Fruit fly (Drosophila melanogaster) S2 (cell line): ENCODE measurements around the gene CG3323.

Experiments used
- CG8478 ChIP-seq: fragments of >200 bp; optimal IDR thresholded peaks from 2 replicates; lab custom pipeline; 2018
- CTCF ChIP-seq, 2 experiments: fragments of >200 bp; optimal IDR thresholded peaks; 2 replicates each; lab custom pipeline; 2018

DNA sequence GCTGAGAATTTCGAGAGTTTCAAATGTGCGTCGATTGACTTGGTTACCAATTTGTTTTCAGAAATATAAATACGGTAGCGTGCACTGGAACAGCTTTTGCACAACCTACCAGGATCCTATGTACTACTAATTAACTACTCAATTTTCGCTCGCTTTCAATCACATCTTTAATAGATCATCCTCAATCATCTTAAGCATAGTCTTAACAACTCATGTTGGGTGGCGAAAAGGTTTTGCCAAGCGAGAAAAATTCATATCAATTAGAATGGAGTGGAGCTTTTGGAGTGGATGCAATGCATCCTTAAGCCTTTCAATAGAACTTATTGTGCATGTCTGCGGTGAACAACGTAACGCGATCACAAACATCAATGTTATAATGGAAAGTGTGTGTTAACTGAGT, 1.8 kb upstream of the CG3323 start, which contains the start of gene CG17764:
- TF ChIP-seq CTCF (optimal IDR thresholded peaks at IDR 0.05; lab: Kevin White, UChicago) = no peak
- TF ChIP-seq CG8478 (lab: Kevin White, UChicago) = no peak
